Fruit fly (Drosophila melanogaster) whole organism, embryonic: ENCODE results near the gene CG31675.

Experiments used
- Abd-B ChIP-seq: fragments of 200-800 bp; sonication (Bioruptor generic); optimal IDR thresholded peaks from 2 replicates; lab custom pipeline; 2018; ENCODE audit warnings: missing biosample characterization, mild to moderate bottlenecking, missing genetic modification characterization, moderate library complexity
- Ada2b ChIP-seq: fragments of 200-800 bp; sonication (Bioruptor generic); IDR thresholded peaks from 2 replicates; pipeline ENCODE4 v1.3.6; 2022; ENCODE audit warnings: missing biosample characterization, missing genetic modification characterization
- Atf6 ChIP-seq: fragments of 200-800 bp; sonication (Bioruptor generic); IDR thresholded peaks from 2 replicates; pipeline ENCODE4 v1.3.6; 2022; ENCODE audit warnings: missing biosample characterization, missing genetic modification characterization
- Bgb ChIP-seq: fragments of 200-800 bp; sonication (Bioruptor generic); IDR thresholded peaks from 2 replicates; pipeline ENCODE4 v1.3.6; 2022; ENCODE audit warnings: missing biosample characterization, missing genetic modification characterization; ENCODE audit not compliant: partially characterized antibody
- CG17385 ChIP-seq: fragments of 200-800 bp; sonication (Bioruptor generic); optimal IDR thresholded peaks from 3 replicates; lab custom pipeline; 2018; ENCODE audit warnings: missing biosample characterization, mild to moderate bottlenecking, missing genetic modification characterization
- CG2712 ChIP-seq: fragments of 200-800 bp; optimal IDR thresholded peaks from 3 replicates; lab custom pipeline; 2019; ENCODE audit warnings: missing biosample characterization, mild to moderate bottlenecking, missing genetic modification characterization, moderate library complexity
- CG34224 ChIP-seq: fragments of 200-800 bp; sonication (Bioruptor generic); IDR thresholded peaks from 3 replicates; pipeline ENCODE4 v1.3.6; 2022; ENCODE audit warnings: missing biosample characterization, missing genetic modification characterization; ENCODE audit not compliant: partially characterized antibody
- CG4707 ChIP-seq: fragments of 200-800 bp; sonication (Bioruptor generic); optimal IDR thresholded peaks from 2 replicates; lab custom pipeline; 2018; ENCODE audit warnings: missing biosample characterization, mild to moderate bottlenecking, missing genetic modification characterization, moderate library complexity
- CG6683 ChIP-seq: fragments of 200-800 bp; sonication (Bioruptor generic); optimal IDR thresholded peaks from 2 replicates; lab custom pipeline; 2017; ENCODE audit warnings: missing biosample characterization, mild to moderate bottlenecking, missing genetic modification characterization, missing genetic modification reagents
- CG8388 ChIP-seq: fragments of 200-800 bp; sonication (Bioruptor generic); optimal IDR thresholded peaks from 2 replicates; lab custom pipeline; 2019; ENCODE audit warnings: missing biosample characterization, mild to moderate bottlenecking, missing genetic modification characterization, moderate library complexity
- CG8478 ChIP-seq: fragments of >200 bp; optimal IDR thresholded peaks from 2 replicates; lab custom pipeline; 2018
- CG9797 ChIP-seq: fragments of 200-800 bp; sonication (Bioruptor generic); optimal IDR thresholded peaks from 3 replicates; lab custom pipeline; 2018; ENCODE audit warnings: missing biosample characterization, mild to moderate bottlenecking, missing genetic modification characterization
- D19A ChIP-seq: fragments of 200-800 bp; optimal IDR thresholded peaks from 3 replicates; lab custom pipeline; 2019; ENCODE audit warnings: missing biosample characterization, mild to moderate bottlenecking, missing genetic modification characterization, moderate library complexity
- Doc2 ChIP-seq: fragments of 200-800 bp; sonication (Bioruptor generic); IDR thresholded peaks from 2 replicates; pipeline ENCODE4 v1.3.6; 2022; ENCODE audit warnings: missing biosample characterization, missing genetic modification characterization
- Doc3 ChIP-seq: fragments of 200-800 bp; sonication (Bioruptor generic); IDR thresholded peaks from 3 replicates; pipeline ENCODE4 v1.3.6; 2022; ENCODE audit warnings: missing biosample characterization, missing genetic modification characterization; ENCODE audit not compliant: partially characterized antibody
- HLH4C ChIP-seq: fragments of 200-800 bp; sonication (Bioruptor generic); IDR thresholded peaks from 3 replicates; pipeline ENCODE4 v1.3.6; 2022; ENCODE audit warnings: missing biosample characterization, missing genetic modification characterization; ENCODE audit not compliant: partially characterized antibody
- Hey ChIP-seq: fragments of 200-800 bp; sonication (Bioruptor generic); optimal IDR thresholded peaks from 3 replicates; lab custom pipeline; 2018; ENCODE audit warnings: missing biosample characterization, mild to moderate bottlenecking, missing genetic modification characterization
- Hr51 ChIP-seq, 2 experiments: fragments of 200-800 bp; sonication (Bioruptor generic); optimal IDR thresholded peaks; 2 replicates in 1 of 2; 3 replicates in 1 of 2; lab custom pipeline; 2016 to 2018; ENCODE audit warnings: missing biosample characterization in 2 of 2, missing genetic modification characterization in 2 of 2, mild to moderate bottlenecking in 1 of 2, moderate library complexity in 1 of 2
- NfI ChIP-seq: fragments of 200-800 bp; sonication (Bioruptor generic); optimal IDR thresholded peaks from 3 replicates; lab custom pipeline; 2018; ENCODE audit warnings: missing biosample characterization, mild to moderate bottlenecking, missing genetic modification characterization, moderate library complexity
- Ptx1 ChIP-seq: fragments of 200-800 bp; sonication (Bioruptor generic); IDR thresholded peaks from 2 replicates; pipeline ENCODE4 v1.3.6; 2022; ENCODE audit warnings: missing biosample characterization, missing genetic modification characterization
- Spps ChIP-seq: fragments of 200-800 bp; sonication (Bioruptor generic); optimal IDR thresholded peaks from 2 replicates; lab custom pipeline; 2018; ENCODE audit warnings: missing biosample characterization, mild to moderate bottlenecking, missing genetic modification characterization
- Sry-δ ChIP-seq: fragments of 200-800 bp; sonication (Bioruptor generic); optimal IDR thresholded peaks from 2 replicates; lab custom pipeline; 2016; ENCODE audit warnings: missing biosample characterization, missing genetic modification characterization
- amos ChIP-seq: fragments of 200-800 bp; sonication (Bioruptor generic); IDR thresholded peaks from 2 replicates; pipeline ENCODE4 v1.3.6; 2022; ENCODE audit warnings: missing biosample characterization, missing genetic modification characterization; ENCODE audit not compliant: partially characterized antibody
- bab2 ChIP-seq: fragments of 200-800 bp; sonication (Bioruptor generic); optimal IDR thresholded peaks from 2 replicates; lab custom pipeline; 2016; ENCODE audit warnings: missing biosample characterization, missing genetic modification characterization
- bowl ChIP-seq: fragments of 200-800 bp; sonication (Bioruptor generic); IDR thresholded peaks from 2 replicates; pipeline ENCODE4 v1.3.6; 2022; ENCODE audit warnings: missing biosample characterization, missing genetic modification characterization
- bsh ChIP-seq, 2 experiments: fragments of 200-800 bp; sonication (Bioruptor generic); optimal IDR thresholded peaks; 2 replicates each; lab custom pipeline; 2017 to 2018; ENCODE audit warnings: mild to moderate bottlenecking in 2 of 2, missing biosample characterization in 2 of 2, missing genetic modification characterization in 2 of 2, moderate library complexity in 1 of 2
- chinmo ChIP-seq: fragments of 200-800 bp; sonication (Bioruptor generic); IDR thresholded peaks from 4 replicates; pipeline ENCODE4 v1.3.6; 2022; ENCODE audit warnings: missing biosample characterization, missing genetic modification characterization; ENCODE audit not compliant: partially characterized antibody
- disco-r ChIP-seq: fragments of 200-800 bp; sonication (Bioruptor generic); optimal IDR thresholded peaks from 2 replicates; lab custom pipeline; 2016; ENCODE audit warnings: missing biosample characterization, missing genetic modification characterization
- fru ChIP-seq: fragments of >200 bp; optimal IDR thresholded peaks from 2 replicates; lab custom pipeline; 2017
- h ChIP-seq: fragments of >200 bp; optimal IDR thresholded peaks from 2 replicates; lab custom pipeline; 2017
- insv ChIP-seq, 2 experiments: fragments of 200-800 bp; sonication (Bioruptor generic); optimal IDR thresholded peaks; 3 replicates each; lab custom pipeline; 2016 to 2018; ENCODE audit warnings: missing biosample characterization in 2 of 2, missing genetic modification characterization in 2 of 2
- jing ChIP-seq: fragments of 200-800 bp; sonication (Bioruptor generic); optimal IDR thresholded peaks from 2 replicates; lab custom pipeline; 2018; ENCODE audit warnings: missing biosample characterization, mild to moderate bottlenecking, missing genetic modification characterization
- lab ChIP-seq: fragments of 200-800 bp; sonication (Bioruptor generic); optimal IDR thresholded peaks from 3 replicates; lab custom pipeline; 2017; ENCODE audit warnings: missing biosample characterization, missing genetic modification characterization, mild to moderate bottlenecking, moderate library complexity, missing genetic modification reagents
- mam ChIP-seq: fragments of 200-800 bp; sonication (Bioruptor generic); optimal IDR thresholded peaks from 3 replicates; lab custom pipeline; 2016; ENCODE audit warnings: missing biosample characterization, missing genetic modification characterization
- pzg ChIP-seq: fragments of 200-800 bp; sonication (Bioruptor generic); optimal IDR thresholded peaks from 3 replicates; lab custom pipeline; 2018; ENCODE audit warnings: missing biosample characterization, mild to moderate bottlenecking, missing genetic modification characterization, moderate library complexity
- row ChIP-seq: fragments of 200-800 bp; sonication (Bioruptor generic); IDR thresholded peaks from 3 replicates; pipeline ENCODE4 v1.3.6; 2022; ENCODE audit warnings: missing biosample characterization, missing genetic modification characterization
- sens-2 ChIP-seq: fragments of 200-800 bp; sonication (Bioruptor generic); IDR thresholded peaks from 2 replicates; pipeline ENCODE4 v1.3.6; 2022; ENCODE audit warnings: missing biosample characterization, missing genetic modification characterization
- seq ChIP-seq: fragments of 200-800 bp; sonication (Bioruptor generic); IDR thresholded peaks from 2 replicates; pipeline ENCODE4 v1.3.6; 2022; ENCODE audit warnings: missing biosample characterization, missing genetic modification characterization
- sim ChIP-seq: fragments of 200-800 bp; sonication (Bioruptor generic); IDR thresholded peaks from 2 replicates; pipeline ENCODE4 v1.3.6; 2022; ENCODE audit warnings: missing biosample characterization, missing genetic modification characterization
- sima ChIP-seq: fragments of 200-800 bp; sonication (Bioruptor generic); optimal IDR thresholded peaks from 2 replicates; lab custom pipeline; 2016; ENCODE audit warnings: missing biosample characterization, missing genetic modification characterization
- sqz ChIP-seq: fragments of 200-800 bp; sonication (Bioruptor generic); optimal IDR thresholded peaks from 3 replicates; lab custom pipeline; 2018; ENCODE audit warnings: missing biosample characterization, mild to moderate bottlenecking, missing genetic modification characterization
- tna ChIP-seq: fragments of 200-800 bp; sonication (Bioruptor generic); IDR thresholded peaks from 2 replicates; pipeline ENCODE4 v1.3.6; 2022; ENCODE audit warnings: missing biosample characterization, missing genetic modification characterization; ENCODE audit not compliant: partially characterized antibody
- toy ChIP-seq: fragments of 200-800 bp; sonication (Bioruptor generic); IDR thresholded peaks from 2 replicates; pipeline ENCODE4 v1.3.6; 2022; ENCODE audit warnings: missing biosample characterization, missing genetic modification characterization
- unpg ChIP-seq: fragments of 200-800 bp; sonication (Bioruptor generic); optimal IDR thresholded peaks from 3 replicates; lab custom pipeline; 2018; ENCODE audit warnings: missing biosample characterization, mild to moderate bottlenecking, missing genetic modification characterization, moderate library complexity
- wor ChIP-seq: fragments of 200-800 bp; sonication (Bioruptor generic); IDR thresholded peaks from 2 replicates; pipeline ENCODE4 v1.3.6; 2022; ENCODE audit warnings: missing biosample characterization, missing genetic modification characterization
- zen2 ChIP-seq: fragments of 200-800 bp; sonication (Bioruptor generic); IDR thresholded peaks from 3 replicates; pipeline ENCODE4 v1.3.6; 2022; ENCODE audit warnings: missing biosample characterization, missing genetic modification characterization; ENCODE audit not compliant: partially characterized antibody
- zfh1 ChIP-seq: fragments of 200-800 bp; sonication (Bioruptor generic); IDR thresholded peaks from 3 replicates; pipeline ENCODE4 v1.3.6; 2022; ENCODE audit warnings: missing biosample characterization, missing genetic modification characterization
- zfh2 ChIP-seq: fragments of 200-800 bp; sonication (Bioruptor generic); optimal IDR thresholded peaks from 2 replicates; lab custom pipeline; 2016; ENCODE audit warnings: missing biosample characterization, missing genetic modification characterization

The CG31675 gene

DNA sequence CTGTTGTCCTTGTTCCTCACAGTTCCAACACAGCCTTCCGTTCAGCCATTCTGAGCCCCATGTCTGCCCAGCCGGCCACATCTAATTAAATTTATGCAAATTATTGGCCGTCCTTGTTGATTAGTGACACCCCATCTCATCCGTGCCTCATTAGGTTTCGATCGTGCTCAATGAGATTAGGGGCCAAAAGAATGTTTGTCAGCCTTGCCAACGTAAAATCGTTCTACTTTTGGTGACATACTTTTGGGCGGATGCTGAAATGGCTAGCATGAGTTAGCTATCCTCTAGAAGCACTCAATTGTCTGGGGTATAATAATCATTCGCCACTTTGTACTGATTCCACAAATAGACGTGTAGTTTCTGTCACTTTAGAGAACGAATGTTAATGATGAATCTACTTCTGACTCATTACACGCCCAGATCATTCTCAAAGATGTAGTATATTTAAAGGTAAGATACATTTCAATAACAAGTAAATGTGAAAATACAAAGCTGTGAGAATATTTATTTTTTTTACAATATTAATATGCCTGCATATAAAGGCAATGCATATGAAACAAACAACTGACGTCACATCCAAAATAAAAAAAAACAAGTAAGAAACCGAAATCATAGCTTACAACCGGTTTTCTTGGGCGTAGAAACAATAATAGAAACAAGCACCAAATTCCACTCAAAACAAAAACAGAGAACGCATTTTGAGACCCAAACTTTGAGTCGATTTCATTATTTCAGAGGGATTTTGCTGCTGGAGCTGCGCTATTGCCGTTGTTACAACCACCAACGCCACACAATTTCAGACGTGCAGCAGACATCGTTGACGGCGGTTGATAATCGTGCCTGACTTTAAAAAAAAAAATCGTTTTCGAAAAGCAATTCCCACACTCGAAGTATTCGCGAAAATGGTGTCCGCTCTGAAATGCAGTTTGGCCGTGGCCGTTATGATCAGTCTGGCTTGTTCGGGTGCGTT is 8.9 kb upstream of the CG31675 start, which contains the start of gene bero (continued):
- TF ChIP-seq sqz (GFP tag; lab: Kevin White, UChicago) = peak; percentile 73
- peak; percentile 41; the same call in 1 of the 2 replicates for TF ChIP-seq amos (GFP tag; lab: Robert Waterston, UW)
- no peak for TF ChIP-seq seq (GFP tag; lab: Robert Waterston, UW)
- no peak for TF ChIP-seq CG9797 (GFP tag; lab: Kevin White, UChicago)
- TF ChIP-seq zfh1 (GFP tag; lab: Robert Waterston, UW) = no peak
- TF ChIP-seq lab (GFP tag; lab: Kevin White, UChicago) = no peak
- no peak for TF ChIP-seq Doc3 (GFP tag; lab: Robert Waterston, UW)
- no peak for TF ChIP-seq Hey
- TF ChIP-seq insv (GFP tag; optimal IDR thresholded peaks at IDR 0.05; lab: Kevin White, UChicago) = peak in 1 of 2 experiments; percentile 79
- TF ChIP-seq toy = no peak
- no peak for TF ChIP-seq Spps (tag; lab: Kevin White, UChicago)
- no peak for TF ChIP-seq mam (GFP tag; lab: Kevin White, UChicago)
- TF ChIP-seq pzg (GFP tag; lab: Kevin White, UChicago) = no peak
- TF ChIP-seq bab2 (GFP tag; lab: Kevin White, UChicago) = no peak
- TF ChIP-seq Ptx1 (GFP tag; lab: Robert Waterston, UW) = no peak
- no peak for TF ChIP-seq CG6683 (GFP tag; lab: Kevin White, UChicago)
- no peak for TF ChIP-seq CG8478 (lab: Kevin White, UChicago)
- no peak for TF ChIP-seq Abd-B (GFP tag; lab: Kevin White, UChicago)
- TF ChIP-seq CG2712 (tag; lab: Kevin White, UChicago) = peak; percentile 29
- peak; percentile 30; the same call in 1 of the 2 replicates for TF ChIP-seq Bgb (GFP tag; lab: Robert Waterston, UW)
- TF ChIP-seq bowl (GFP tag; lab: Robert Waterston, UW) = no peak
- no peak for TF ChIP-seq Sry-δ (GFP tag; lab: Kevin White, UChicago)
- peak in 1 of 2 experiments; percentile 13 for TF ChIP-seq Hr51 (GFP tag; optimal IDR thresholded peaks at IDR 0.05; lab: Kevin White, UChicago)
- no peak for TF ChIP-seq CG34224 (GFP tag; lab: Robert Waterston, UW)
- no peak for TF ChIP-seq zen2 (GFP tag; lab: Robert Waterston, UW)
- TF ChIP-seq h (lab: Kevin White, UChicago) = no peak
- TF ChIP-seq sima (GFP tag; lab: Kevin White, UChicago) = no peak
- 0 out of 2 replicates have a peak, but pooled peaks have one; percentile 38 for TF ChIP-seq Atf6 (GFP tag; lab: Robert Waterston, UW)
- TF ChIP-seq chinmo = peak; percentile 76; the same call in 2 of the 4 replicates
- peak; percentile 5 for TF ChIP-seq CG4707 (GFP tag; lab: Kevin White, UChicago)
- TF ChIP-seq zfh2 (GFP tag; lab: Kevin White, UChicago) = no peak
- TF ChIP-seq row (GFP tag; lab: Robert Waterston, UW) = no peak
- no peak for TF ChIP-seq disco-r
- TF ChIP-seq NfI (GFP tag; lab: Kevin White, UChicago) = no peak
- peak; percentile 19 for TF ChIP-seq D19A
- TF ChIP-seq bsh (GFP tag; optimal IDR thresholded peaks at IDR 0.05; lab: Kevin White, UChicago) = no peak
- TF ChIP-seq CG8388 (GFP tag; lab: Kevin White, UChicago) = no peak
- TF ChIP-seq sim = no peak
- no peak for TF ChIP-seq sens-2 (GFP tag; lab: Robert Waterston, UW)
- TF ChIP-seq wor = no peak
- TF ChIP-seq tna (GFP tag; lab: Robert Waterston, UW) = peak; percentile 41; the same call in 1 of the 2 replicates
- 0 out of 3 replicates have a peak, but pooled peaks have one; percentile 18 for TF ChIP-seq HLH4C (GFP tag; lab: Robert Waterston, UW)
- no peak for TF ChIP-seq Ada2b (GFP tag; lab: Robert Waterston, UW)
- TF ChIP-seq unpg (GFP tag; lab: Kevin White, UChicago) = no peak
- TF ChIP-seq Doc2 (GFP tag; lab: Robert Waterston, UW) = no peak
- TF ChIP-seq jing (GFP tag; lab: Kevin White, UChicago) = no peak
- no peak for TF ChIP-seq CG17385 (GFP tag; lab: Kevin White, UChicago)
- no peak for TF ChIP-seq fru (lab: Kevin White, UChicago)
